Worm (Caenorhabditis elegans) whole organism, late embryonic: Measurements from ENCODE around the gene erfa-1.

Experiments
- ama-1 ChIP-seq: fragments of 150-350 bp; optimal IDR thresholded peaks from 2 replicates; lab custom pipeline; 2014
- ceh-22 ChIP-seq: sonication (generic microtip); optimal IDR thresholded peaks from 2 replicates; lab custom pipeline; 2017; ENCODE audit warnings: missing biosample characterization, missing genetic modification characterization
- ets-4 ChIP-seq: sonication (generic microtip); optimal IDR thresholded peaks from 2 replicates; lab custom pipeline; 2016; ENCODE audit warnings: missing genetic modification characterization, missing compliant biosample characterization
- hlh-6 ChIP-seq: sonication (generic microtip); optimal IDR thresholded peaks from 2 replicates; lab custom pipeline; 2016; ENCODE audit warnings: missing genotype, missing genetic modification characterization, missing compliant biosample characterization
- nhr-11 ChIP-seq: fragments of 150-350 bp; optimal IDR thresholded peaks from 2 replicates; lab custom pipeline; 2014; ENCODE audit warnings: missing biosample characterization, missing genetic modification characterization
- nhr-232 ChIP-seq: sonication (generic microtip); optimal IDR thresholded peaks from 2 replicates; lab custom pipeline; 2016; ENCODE audit warnings: missing genetic modification characterization, missing compliant biosample characterization
- pha-4 ChIP-seq: fragments of 150-350 bp; optimal IDR thresholded peaks from 2 replicates; lab custom pipeline; 2018; ENCODE audit warnings: missing biosample characterization, missing genetic modification reagents, missing genetic modification characterization
- tbx-7 ChIP-seq: sonication (generic microtip); optimal IDR thresholded peaks from 2 replicates; lab custom pipeline; 2016; ENCODE audit warnings: missing genotype, missing genetic modification characterization, missing compliant biosample characterization

ce11 chrV:6413057-6413456 lies 20.9 kb upstream of the erfa-1 start:
- TF ChIP-seq hlh-6 (tag; lab: Kevin White, UChicago) (no peak), nhr-232 (no peak), tbx-7 (tag; lab: Kevin White, UChicago) (no peak), ets-4 (no peak), ama-1 (lab: Kevin White, UChicago) (no peak), nhr-11 (no peak), pha-4 (tag; lab: Kevin White, UChicago) (no peak), ceh-22 (tag; lab: Kevin White, UChicago) (no peak)
